Fruit fly (Drosophila melanogaster): ENCODE measurements around the gene U4-U6-60K.

The U4-U6-60K gene

dm6 chr3L:17513893-17514616, at the start of gene U4-U6-60K, which contains the start of gene CG7564 (continued):
- TF ChIP-seq lab (GFP tag; optimal IDR thresholded peaks at IDR 0.05) (peak; percentile 54), NK7.1 (GFP tag; optimal IDR thresholded peaks at IDR 0.05) (no peak), CG12942 (GFP tag; optimal IDR thresholded peaks at IDR 0.05) (peak; percentile 61), Dfd (GFP tag; optimal IDR thresholded peaks at IDR 0.05) (no peak), Dek (tag; optimal IDR thresholded peaks at IDR 0.05) (peak; percentile 58), CG2199 (GFP tag; IDR thresholded peaks at IDR 0.05) (no peak), CG2116 (GFP tag; optimal IDR thresholded peaks at IDR 0.05) (peak; percentile 62), Lhr (GFP tag; optimal IDR thresholded peaks at IDR 0.05) (peak; percentile 51), crp (GFP tag; optimal IDR thresholded peaks at IDR 0.05) (peak in 1 of 2 experiments; percentile 40), CG6689 (GFP tag; IDR thresholded peaks at IDR 0.05) (no peak), vfl (GFP tag; optimal IDR thresholded peaks at IDR 0.05) (peak; percentile 57), C15 (GFP tag; IDR thresholded peaks at IDR 0.05) (no peak), rib (GFP tag; IDR thresholded peaks at IDR 0.05) (no peak), Taf1 (GFP tag; IDR thresholded peaks at IDR 0.05) (0 out of 2 replicates have a peak, but pooled peaks have one; percentile 33), al (GFP tag; IDR thresholded peaks at IDR 0.05) (peak; percentile 54), CG17568 (GFP tag; optimal IDR thresholded peaks at IDR 0.05) (no peak), Hr39 (optimal IDR thresholded peaks at IDR 0.05) (no peak), CG4820 (GFP tag; optimal IDR thresholded peaks at IDR 0.05) (peak; percentile 51), Lim3 (GFP tag; IDR thresholded peaks at IDR 0.05) (no peak), Usf (GFP tag; optimal IDR thresholded peaks at IDR 0.05) (peak; percentile 55), CG12155 (GFP tag; optimal IDR thresholded peaks at IDR 0.05) (peak; percentile 77), CG13894 (tag; optimal IDR thresholded peaks at IDR 0.05) (no peak), chinmo (GFP tag; IDR thresholded peaks at IDR 0.05; ENCODE audit: partially characterized antibody) (peak; percentile 92; the same call in 3 of the 4 replicates), Asciz (GFP tag; optimal IDR thresholded peaks at IDR 0.05) (no peak), yki (optimal IDR thresholded peaks at IDR 0.05) (no peak), NfI (GFP tag; optimal IDR thresholded peaks at IDR 0.05) (peak; percentile 64), CG33557 (GFP tag; optimal IDR thresholded peaks at IDR 0.05) (peak; percentile 56), hbn (GFP tag; IDR thresholded peaks at IDR 0.05; ENCODE audit: partially characterized antibody) (peak; percentile 87), peb (GFP tag; IDR thresholded peaks at IDR 0.05) (no peak), CG11504 (tag; optimal IDR thresholded peaks at IDR 0.05) (no peak), Mad (GFP tag; optimal IDR thresholded peaks at IDR 0.05) (peak; percentile 52), D19B (GFP tag; optimal IDR thresholded peaks at IDR 0.05) (peak; percentile 32), CG34422 (GFP tag; IDR thresholded peaks at IDR 0.05) (peak; percentile 33; the same call in 1 of the 3 replicates), CG5245 (GFP tag; optimal IDR thresholded peaks at IDR 0.05) (peak; percentile 8), Optix (GFP tag; IDR thresholded peaks at IDR 0.05) (no peak), salm (tag; optimal IDR thresholded peaks at IDR 0.05) (no peak), NFAT (GFP tag; IDR thresholded peaks at IDR 0.05) (peak; percentile 76), Xbp1 (GFP tag; optimal IDR thresholded peaks at IDR 0.05) (peak; percentile 77), gfzf (GFP tag; optimal IDR thresholded peaks at IDR 0.05) (peak; percentile 4), CG7271 (tag; optimal IDR thresholded peaks at IDR 0.05) (no peak), CG16813 (GFP tag; IDR thresholded peaks at IDR 0.05; ENCODE audit: partially characterized antibody) (peak; percentile 99), fd102C (GFP tag; optimal IDR thresholded peaks at IDR 0.05) (no peak), bigmax (GFP tag; optimal IDR thresholded peaks at IDR 0.05) (no peak), CTCF (GFP tag; optimal IDR thresholded peaks at IDR 0.05) (no peak), p53 (GFP tag; optimal IDR thresholded peaks at IDR 0.05) (no peak), CG12236 (GFP tag; optimal IDR thresholded peaks at IDR 0.05) (no peak), ara (GFP tag; IDR thresholded peaks at IDR 0.05) (no peak), H2.0 (GFP tag; IDR thresholded peaks at IDR 0.05) (0 out of 2 replicates have a peak, but pooled peaks have one; percentile 30), Deaf1 (tag; optimal IDR thresholded peaks at IDR 0.05) (peak; percentile 4), NC2β (GFP tag; optimal IDR thresholded peaks at IDR 0.05) (no peak), CG2129 (GFP tag; IDR thresholded peaks at IDR 0.05; ENCODE audit: partially characterized antibody) (peak; percentile 78)
